Fruit fly (Drosophila melanogaster) whole organism, prepupa: ENCODE results near the gene CG15818.

ENCODE experiments used
- CG11294 ChIP-seq: fragments of 200-800 bp; sonication (Bioruptor generic); IDR thresholded peaks from 2 replicates; pipeline ENCODE4 v1.3.6; 2022; ENCODE audit warnings: missing biosample characterization, missing genetic modification characterization
- CG11902 ChIP-seq: fragments of 200-800 bp; sonication (Bioruptor generic); optimal IDR thresholded peaks from 3 replicates; lab custom pipeline; 2016; ENCODE audit warnings: missing biosample characterization, missing genetic modification characterization
- CG15336 ChIP-seq: fragments of 200-800 bp; sonication (Bioruptor generic); IDR thresholded peaks from 2 replicates; pipeline ENCODE4 v1.3.6; 2022; ENCODE audit warnings: missing biosample characterization, missing genetic modification characterization
- CG16779 ChIP-seq: fragments of 200-800 bp; sonication (Bioruptor generic); optimal IDR thresholded peaks from 3 replicates; lab custom pipeline; 2017; ENCODE audit warnings: missing biosample characterization, mild to moderate bottlenecking, missing genetic modification characterization
- CG31627 ChIP-seq: fragments of 200-800 bp; sonication (Bioruptor generic); optimal IDR thresholded peaks from 3 replicates; lab custom pipeline; 2016; ENCODE audit warnings: missing biosample characterization, missing genetic modification characterization
- CG3919 ChIP-seq: fragments of 200-800 bp; sonication (Bioruptor generic); optimal IDR thresholded peaks from 3 replicates; lab custom pipeline; 2016; ENCODE audit warnings: missing biosample characterization, missing genetic modification characterization
- CG6792 ChIP-seq: fragments of 200-800 bp; sonication (Bioruptor generic); optimal IDR thresholded peaks from 3 replicates; lab custom pipeline; 2016; ENCODE audit warnings: missing biosample characterization, missing genetic modification characterization
- CG6808 ChIP-seq: fragments of 200-800 bp; sonication (Bioruptor generic); optimal IDR thresholded peaks from 3 replicates; lab custom pipeline; 2017; ENCODE audit warnings: missing biosample characterization, missing genetic modification characterization, mild to moderate bottlenecking, moderate library complexity, missing genetic modification reagents
- CG8319 ChIP-seq: fragments of 200-800 bp; sonication (Bioruptor generic); optimal IDR thresholded peaks from 3 replicates; lab custom pipeline; 2016; ENCODE audit warnings: missing biosample characterization, missing genetic modification characterization
- CG8632 ChIP-seq: fragments of 200-800 bp; sonication (Bioruptor generic); optimal IDR thresholded peaks from 3 replicates; lab custom pipeline; 2016; ENCODE audit warnings: missing biosample characterization, missing genetic modification characterization
- CG9139 ChIP-seq: fragments of 200-800 bp; sonication (Bioruptor generic); optimal IDR thresholded peaks from 3 replicates; lab custom pipeline; 2017; ENCODE audit warnings: missing biosample characterization, mild to moderate bottlenecking, missing genetic modification characterization
- Eip75B ChIP-seq: fragments of 200-800 bp; sonication (Bioruptor generic); optimal IDR thresholded peaks from 3 replicates; lab custom pipeline; 2016; ENCODE audit warnings: missing biosample characterization, missing genetic modification characterization
- Eip78C ChIP-seq: fragments of 200-800 bp; sonication (Bioruptor generic); peaks from one replicate; lab custom pipeline; 2016; ENCODE audit warnings: missing biosample characterization, missing genetic modification characterization
- Ets21C ChIP-seq: fragments of 200-800 bp; sonication (Bioruptor generic); optimal IDR thresholded peaks from 3 replicates; lab custom pipeline; 2016; ENCODE audit warnings: missing biosample characterization, missing genetic modification characterization
- Gug ChIP-seq: fragments of 200-800 bp; sonication (Bioruptor generic); IDR thresholded peaks from 2 replicates; pipeline ENCODE4 v1.3.6; 2022; ENCODE audit warnings: missing biosample characterization, missing genetic modification characterization
- Hr38 ChIP-seq: sonication (Bioruptor generic); optimal IDR thresholded peaks from 2 replicates; lab custom pipeline; 2016; ENCODE audit warnings: missing biosample characterization, missing genetic modification characterization
- Hr39 ChIP-seq: fragments of 200-800 bp; sonication (Bioruptor generic); optimal IDR thresholded peaks from 2 replicates; lab custom pipeline; 2016; ENCODE audit warnings: missing biosample characterization, missing genetic modification characterization
- Hr4 ChIP-seq: fragments of 200-800 bp; sonication (Bioruptor generic); optimal IDR thresholded peaks from 3 replicates; lab custom pipeline; 2016; ENCODE audit warnings: missing biosample characterization, missing genetic modification characterization
- OdsH ChIP-seq: fragments of 200-800 bp; sonication (Bioruptor generic); optimal IDR thresholded peaks from 3 replicates; lab custom pipeline; 2016; ENCODE audit warnings: missing biosample characterization, missing genetic modification characterization
- Smox ChIP-seq: fragments of 200-800 bp; sonication (Bioruptor generic); optimal IDR thresholded peaks from 3 replicates; lab custom pipeline; 2016; ENCODE audit warnings: missing biosample characterization, missing genetic modification characterization
- Sox14 ChIP-seq: fragments of 200-800 bp; sonication (Bioruptor generic); optimal IDR thresholded peaks from 3 replicates; lab custom pipeline; 2016; ENCODE audit warnings: missing biosample characterization, missing genetic modification characterization
- Sox15 ChIP-seq: fragments of 200-800 bp; sonication (Bioruptor generic); optimal IDR thresholded peaks from 3 replicates; lab custom pipeline; 2016; ENCODE audit warnings: missing biosample characterization, missing genetic modification characterization
- acj6 ChIP-seq: fragments of 200-800 bp; sonication (Bioruptor generic); optimal IDR thresholded peaks from 3 replicates; lab custom pipeline; 2016; ENCODE audit warnings: missing biosample characterization, missing genetic modification characterization
- dac ChIP-seq: fragments of 200-800 bp; sonication (Bioruptor generic); optimal IDR thresholded peaks from 2 replicates; lab custom pipeline; 2017; ENCODE audit warnings: missing biosample characterization, mild to moderate bottlenecking, missing genetic modification characterization
- eg ChIP-seq: fragments of 200-800 bp; sonication (Bioruptor generic); IDR thresholded peaks from 3 replicates; pipeline ENCODE4 v1.3.6; 2022; ENCODE audit warnings: missing biosample characterization, missing genetic modification characterization
- fkh ChIP-seq: fragments of 200-800 bp; sonication (Bioruptor generic); optimal IDR thresholded peaks from 3 replicates; lab custom pipeline; 2017; ENCODE audit warnings: missing biosample characterization, mild to moderate bottlenecking, missing genetic modification characterization, moderate library complexity
- lz ChIP-seq: fragments of 200-800 bp; sonication (Bioruptor generic); optimal IDR thresholded peaks from 3 replicates; lab custom pipeline; 2016; ENCODE audit warnings: missing biosample characterization, missing genetic modification characterization
- net ChIP-seq: fragments of 200-800 bp; sonication (Bioruptor generic); optimal IDR thresholded peaks from 3 replicates; lab custom pipeline; 2016; ENCODE audit warnings: missing biosample characterization, missing genetic modification characterization
- spab ChIP-seq: fragments of 200-800 bp; sonication (Bioruptor generic); optimal IDR thresholded peaks from 2 replicates; lab custom pipeline; 2017; ENCODE audit warnings: missing biosample characterization, mild to moderate bottlenecking, missing genetic modification characterization, missing genetic modification reagents
- ss ChIP-seq, 2 experiments: fragments of 200-800 bp; sonication (Bioruptor generic); optimal IDR thresholded peaks; 2 replicates in 1 of 2; 3 replicates in 1 of 2; lab custom pipeline; 2017 to 2018; ENCODE audit warnings: mild to moderate bottlenecking in 2 of 2, missing biosample characterization in 2 of 2, missing genetic modification characterization in 2 of 2, moderate library complexity in 1 of 2
- svp ChIP-seq: fragments of 200-800 bp; sonication (Bioruptor generic); peaks from one replicate; lab custom pipeline; 2016; ENCODE audit warnings: missing biosample characterization, missing genetic modification characterization
- topi ChIP-seq: fragments of 200-800 bp; sonication (Bioruptor generic); optimal IDR thresholded peaks from 3 replicates; lab custom pipeline; 2016; ENCODE audit warnings: missing biosample characterization, missing genetic modification characterization
- vri ChIP-seq: fragments of 200-800 bp; sonication (Bioruptor generic); optimal IDR thresholded peaks from 3 replicates; lab custom pipeline; 2016; ENCODE audit warnings: missing biosample characterization, mild to moderate bottlenecking, missing genetic modification characterization

Gene CG15818

dm6 chr2L:7426326-7427066 is 15.8 kb downstream of the CG15818 start, which contains the start of gene muc (continued):
- no peak for TF ChIP-seq CG9139 (GFP tag; lab: Kevin White, UChicago)
- peak; percentile 23 for TF ChIP-seq Eip75B (GFP tag; lab: Kevin White, UChicago)
- peak; percentile 18 for TF ChIP-seq Hr39 (GFP tag; lab: Kevin White, UChicago)
- no peak for TF ChIP-seq CG15336 (GFP tag; lab: Robert Waterston, UW)
- TF ChIP-seq acj6 = no peak
- peak; percentile 38 for TF ChIP-seq Sox14
- peak; percentile 27 for TF ChIP-seq CG3919
- TF ChIP-seq CG6792 = peak; percentile 5
- peak; percentile 51 for TF ChIP-seq lz (GFP tag; lab: Kevin White, UChicago)
- peak; percentile 59 for TF ChIP-seq Smox (GFP tag; lab: Kevin White, UChicago)
- peak; percentile 69 for TF ChIP-seq Eip78C (GFP tag; lab: Kevin White, UChicago)
- TF ChIP-seq CG31627 (GFP tag; lab: Kevin White, UChicago) = peak; percentile 60
- no peak for TF ChIP-seq Gug (GFP tag; lab: Robert Waterston, UW)
- no peak for TF ChIP-seq Hr38
- TF ChIP-seq CG8319 = no peak
- TF ChIP-seq CG11294 (GFP tag; lab: Robert Waterston, UW) = no peak
- peak; percentile 42; the same call in 2 of the 3 replicates for TF ChIP-seq eg (GFP tag; lab: Robert Waterston, UW)
- TF ChIP-seq Sox15 (GFP tag; lab: Kevin White, UChicago) = peak; percentile 14
- TF ChIP-seq spab (GFP tag; lab: Kevin White, UChicago) = no peak

dm6 chr2L:7427067-7427785 is 16.5 kb downstream of the CG15818 start:
- TF ChIP-seq fkh = peak; percentile 61
- TF ChIP-seq OdsH (GFP tag; lab: Kevin White, UChicago) = no peak
- TF ChIP-seq, all 60 proteins: peak for 1

- TF ChIP-seq svp (GFP tag; lab: Kevin White, UChicago) (no peak), CG15336 (GFP tag; lab: Robert Waterston, UW) (no peak), Hr4 (GFP tag; lab: Kevin White, UChicago) (no peak), topi (GFP tag; lab: Kevin White, UChicago) (no peak), CG6808 (GFP tag; lab: Kevin White, UChicago) (no peak), CG6792 (no peak)
Measured at dm6 chr2L:7427786-7428137, 17.1 kb downstream of the CG15818 start.

dm6 chr2L:7430313-7430712 is 19.6 kb downstream of the CG15818 start:
- TF ChIP-seq CG16779 (no peak), svp (GFP tag; lab: Kevin White, UChicago) (no peak), ss (GFP tag; optimal IDR thresholded peaks at IDR 0.05; lab: Kevin White, UChicago) (no peak), CG8632 (GFP tag; lab: Kevin White, UChicago) (no peak), Smox (GFP tag; lab: Kevin White, UChicago) (no peak), acj6 (no peak), Eip78C (GFP tag; lab: Kevin White, UChicago) (no peak), Ets21C (no peak), dac (GFP tag; lab: Kevin White, UChicago) (no peak), CG8319 (no peak), CG11294 (GFP tag; lab: Robert Waterston, UW) (no peak), vri (no peak), CG6808 (GFP tag; lab: Kevin White, UChicago) (no peak), net (GFP tag; lab: Kevin White, UChicago) (no peak), CG11902 (no peak)
